Worm (Caenorhabditis elegans): ENCODE measurements around the gene C25H3.7.
"Not testable (repeated sequence)": the region's sequence is repeated elsewhere in the genome, so short reads cannot be mapped to it uniquely, and the experiment has no call there.

Gene C25H3.7

DNA sequence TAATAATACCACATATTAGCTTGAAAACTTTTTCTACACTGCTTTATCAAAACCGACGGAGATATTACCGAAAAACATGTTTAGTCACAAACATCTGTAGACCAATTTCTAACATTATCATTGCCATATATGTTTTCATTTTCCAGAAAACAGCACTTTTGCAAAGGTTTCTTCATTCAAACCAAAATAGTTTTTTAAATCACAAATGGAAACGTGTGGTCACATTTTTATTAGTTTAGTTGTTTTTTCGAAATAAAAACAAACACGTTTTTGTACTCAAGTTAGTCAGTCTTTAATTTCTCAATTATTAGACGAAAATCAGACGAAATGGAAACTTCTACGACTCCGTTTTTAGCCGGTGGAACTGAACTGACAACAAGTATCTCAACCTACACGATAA lies 30.7 kb downstream of the C25H3.7 start, which contains the start of gene F59E12.3:
TSS of gene F59E12.3 (plus strand) at position 301 of the 400 bp plus-strand sequence.
- TF ChIP-seq ceh-83 (GFP tag; optimal IDR thresholded peaks at IDR 0.05), result no peak
- no peak for TF ChIP-seq zip-8 (tag; optimal IDR thresholded peaks at IDR 0.05)
- no peak for TF ChIP-seq cnd-1 (tag; optimal IDR thresholded peaks at IDR 0.05)
- no peak for TF ChIP-seq elt-3 (tag; optimal IDR thresholded peaks at IDR 0.05)
- TF ChIP-seq sptf-1 (tag; optimal IDR thresholded peaks at IDR 0.05), result no peak
- no peak for TF ChIP-seq sem-2 (GFP tag; optimal IDR thresholded peaks at IDR 0.05)
- TF ChIP-seq nhr-76 (tag; optimal IDR thresholded peaks at IDR 0.05), result no peak

DNA sequence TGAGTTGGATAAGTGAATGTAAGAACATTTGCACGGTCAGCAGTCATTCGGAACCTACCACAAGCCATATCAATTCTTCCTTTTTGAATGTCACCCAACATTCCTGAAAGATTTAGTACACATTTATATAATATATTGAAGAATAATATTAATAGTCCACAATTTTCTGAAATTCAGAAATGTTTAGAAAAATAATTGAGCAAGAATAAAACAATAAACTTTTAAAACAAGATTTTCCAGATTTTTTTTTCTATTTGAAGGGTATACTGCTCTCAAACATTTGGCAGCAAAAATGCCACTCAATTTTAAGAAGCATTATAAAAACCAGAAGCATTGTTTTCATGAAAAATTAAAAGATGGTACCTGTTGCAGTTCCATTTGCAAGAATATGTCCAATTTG lies 31.9 kb downstream of the C25H3.7 start, which contains the start of gene F59E12.8:
TSS of gene F59E12.8 (minus strand) at position 101 of the 400 bp plus-strand sequence.
- TF ChIP-seq drap-1 (GFP tag; optimal IDR thresholded peaks at IDR 0.05) (no peak), nhr-2 (tag; optimal IDR thresholded peaks at IDR 0.05) (no peak), ham-2 (GFP tag; optimal IDR thresholded peaks at IDR 0.05) (no peak), unc-120 (tag; optimal IDR thresholded peaks at IDR 0.05; ENCODE audit: poor library complexity, severe bottlenecking) (no peak), tbx-8 (GFP tag; optimal IDR thresholded peaks at IDR 0.05) (no peak), ztf-11 (tag; optimal IDR thresholded peaks at IDR 0.05) (no peak), lin-13 (tag; optimal IDR thresholded peaks at IDR 0.05) (no peak), nhr-237 (tag; optimal IDR thresholded peaks at IDR 0.05) (no peak), mab-5 (tag; optimal IDR thresholded peaks at IDR 0.05) (no peak), bed-3 (GFP tag; optimal IDR thresholded peaks at IDR 0.05) (no peak), lin-32 (GFP tag; optimal IDR thresholded peaks at IDR 0.05) (no peak)

DNA sequence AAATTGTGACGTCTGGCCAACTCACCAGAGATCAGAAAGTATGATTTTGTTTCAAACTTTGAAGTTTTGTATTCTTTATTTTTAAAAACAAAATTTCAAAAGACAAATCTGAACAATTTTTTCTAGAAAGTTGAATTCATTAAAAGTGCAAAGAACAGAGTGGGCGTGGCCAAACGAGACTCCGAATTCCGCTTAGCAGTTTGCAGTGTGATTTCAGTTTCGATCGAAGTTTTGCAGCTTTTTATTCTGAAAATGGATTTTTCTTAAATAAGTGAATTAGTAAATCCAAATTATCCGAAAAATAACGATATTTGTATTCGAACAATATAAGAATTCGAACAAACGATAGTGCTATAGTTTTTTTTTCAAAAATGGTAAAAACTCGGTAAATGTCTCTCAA lies 35.3 kb downstream of the C25H3.7 start:
- no peak for TF ChIP-seq lsy-2 (tag; optimal IDR thresholded peaks at IDR 0.05)
- TF ChIP-seq cnd-1 (tag; optimal IDR thresholded peaks at IDR 0.05), result no peak
- no peak for TF ChIP-seq unc-62 (GFP tag; optimal IDR thresholded peaks at IDR 0.05)
- no peak for TF ChIP-seq sem-2 (GFP tag; optimal IDR thresholded peaks at IDR 0.05)
- no peak for TF ChIP-seq nhr-28 (tag; optimal IDR thresholded peaks at IDR 0.05)
- TF ChIP-seq lin-32 (GFP tag; optimal IDR thresholded peaks at IDR 0.05), result no peak
- no peak for TF ChIP-seq ham-2 (GFP tag; optimal IDR thresholded peaks at IDR 0.05)
- no peak for TF ChIP-seq nhr-76 (tag; optimal IDR thresholded peaks at IDR 0.05)
- no peak for TF ChIP-seq drap-1 (GFP tag; optimal IDR thresholded peaks at IDR 0.05)

DNA sequence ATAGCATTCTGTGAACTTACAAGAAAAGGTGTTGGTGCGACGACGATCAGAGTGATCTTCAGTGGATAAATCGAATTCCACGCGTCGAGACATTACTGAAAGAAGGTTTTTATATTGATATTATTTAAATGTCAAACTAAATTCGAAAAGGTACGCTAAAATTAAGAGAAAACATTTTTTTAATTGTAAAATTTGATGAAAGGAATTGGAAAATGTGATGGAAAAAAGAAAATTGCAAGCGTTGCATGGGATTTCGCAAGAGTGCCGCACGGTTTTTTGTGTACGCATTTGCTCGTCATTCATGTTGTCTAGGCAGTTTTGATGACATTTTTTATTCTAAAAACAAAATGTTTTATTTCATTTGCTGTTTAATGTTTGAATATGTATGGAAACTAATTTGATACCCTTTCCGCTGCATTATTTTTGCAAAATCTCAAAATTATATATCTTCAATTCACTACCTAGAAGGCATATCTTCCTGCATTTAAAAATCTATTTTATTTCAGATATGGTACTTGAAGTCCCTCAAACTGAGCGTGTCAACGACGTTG lies 37.8 kb downstream of the C25H3.7 start, which contains the start of the genes F59E12.6 and npl-4.1:
TSS of gene F59E12.6 (minus strand) at position 101 of the 551 bp plus-strand sequence.
TSS of gene npl-4.1 (plus strand) at position 501 of the 551 bp plus-strand sequence.
- TF ChIP-seq ham-2 (GFP tag; optimal IDR thresholded peaks at IDR 0.05); cnd-1 (tag; optimal IDR thresholded peaks at IDR 0.05); blmp-1 (tag; optimal IDR thresholded peaks at IDR 0.05): not testable (repeated sequence)

DNA sequence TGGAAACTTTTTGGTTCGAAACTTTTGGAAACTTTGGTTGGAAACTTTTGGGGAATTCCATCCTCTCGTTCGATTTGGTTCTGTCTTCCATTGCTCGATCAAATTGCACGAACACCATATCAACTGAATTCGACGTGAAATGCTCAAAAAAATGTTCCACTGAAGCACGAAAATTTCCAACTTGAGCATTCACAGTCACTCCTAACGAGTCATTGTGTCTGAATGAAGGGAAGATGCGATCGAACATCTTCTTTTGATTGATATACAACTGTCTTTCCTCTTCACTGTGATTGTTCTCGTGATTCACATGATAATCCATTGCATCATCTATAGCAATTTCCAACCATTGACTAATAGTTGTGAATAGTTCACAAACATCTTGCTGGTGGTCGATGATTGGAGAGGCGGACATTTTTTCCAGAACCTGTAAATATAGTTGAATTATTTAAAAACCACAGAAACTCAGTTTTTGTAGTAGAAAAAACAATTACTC lies 40.4 kb downstream of the C25H3.7 start, which contains the start of gene F59E12.15:
TSS of gene F59E12.15 (minus strand) at position 51 of the 493 bp plus-strand sequence.
- TF ChIP-seq nhr-2 (tag; optimal IDR thresholded peaks at IDR 0.05) (no peak), unc-39 (tag; optimal IDR thresholded peaks at IDR 0.05) (no peak), sem-2 (GFP tag; optimal IDR thresholded peaks at IDR 0.05) (no peak), unc-120 (tag; optimal IDR thresholded peaks at IDR 0.05; ENCODE audit: poor library complexity, severe bottlenecking) (no peak), nhr-76 (tag; optimal IDR thresholded peaks at IDR 0.05) (no peak), lsy-2 (tag; optimal IDR thresholded peaks at IDR 0.05) (no peak), elt-3 (tag; optimal IDR thresholded peaks at IDR 0.05) (no peak), sptf-1 (tag; optimal IDR thresholded peaks at IDR 0.05) (no peak)

DNA sequence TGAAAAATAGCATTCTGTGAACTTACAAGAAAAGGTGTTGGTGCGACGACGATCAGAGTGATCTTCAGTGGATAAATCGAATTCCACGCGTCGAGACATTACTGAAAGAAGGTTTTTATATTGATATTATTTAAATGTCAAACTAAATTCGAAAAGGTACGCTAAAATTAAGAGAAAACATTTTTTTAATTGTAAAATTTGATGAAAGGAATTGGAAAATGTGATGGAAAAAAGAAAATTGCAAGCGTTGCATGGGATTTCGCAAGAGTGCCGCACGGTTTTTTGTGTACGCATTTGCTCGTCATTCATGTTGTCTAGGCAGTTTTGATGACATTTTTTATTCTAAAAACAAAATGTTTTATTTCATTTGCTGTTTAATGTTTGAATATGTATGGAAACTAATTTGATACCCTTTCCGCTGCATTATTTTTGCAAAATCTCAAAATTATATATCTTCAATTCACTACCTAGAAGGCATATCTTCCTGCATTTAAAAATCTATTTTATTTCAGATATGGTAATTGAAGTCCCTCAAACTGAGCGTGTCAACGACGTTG lies 46.3 kb downstream of the C25H3.7 start, which contains the start of the genes eif-3.L and npl-4.2:
TSS of gene eif-3.L (minus strand) at position 101 of the 557 bp plus-strand sequence.
TSS of gene npl-4.2 (plus strand) at position 507 of the 557 bp plus-strand sequence.
- not testable (repeated sequence) for TF ChIP-seq ceh-39 (tag; optimal IDR thresholded peaks at IDR 0.05); ham-2 (GFP tag; optimal IDR thresholded peaks at IDR 0.05); lin-13 (tag; optimal IDR thresholded peaks at IDR 0.05)

DNA sequence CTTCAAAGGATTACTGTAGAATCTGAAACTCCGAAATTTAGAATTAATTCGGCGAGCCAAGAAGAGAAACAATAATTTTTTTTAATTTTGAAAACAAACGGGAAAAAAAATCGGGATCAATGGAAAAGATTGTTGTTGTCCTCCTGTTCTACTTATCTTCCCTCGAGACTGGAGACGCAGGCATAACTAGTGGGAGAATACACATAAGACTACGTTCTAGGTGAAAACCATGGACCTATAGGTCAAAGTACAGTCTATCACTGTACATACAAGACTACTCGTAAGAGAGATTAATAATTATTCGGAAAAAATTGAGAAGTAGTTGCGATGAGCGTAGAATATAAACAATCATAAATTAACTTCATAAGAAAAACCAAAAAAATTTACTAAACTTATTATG lies 49.4 kb downstream of the C25H3.7 start, which contains the start of gene dhs-6:
TSS of gene dhs-6 (minus strand) at position 22 of the 400 bp plus-strand sequence.
- TF ChIP-seq blmp-1 (tag; optimal IDR thresholded peaks at IDR 0.05) (no peak), cnd-1 (tag; optimal IDR thresholded peaks at IDR 0.05) (no peak)

All from whole organism, mixed stage, embryonic.